Fruit fly (Drosophila melanogaster) whole organism, embryonic: ENCODE results near the gene RabX5.

Source experiments
- Atf6 ChIP-seq: fragments of 200-800 bp; sonication (Bioruptor generic); IDR thresholded peaks from 2 replicates; pipeline ENCODE4 v1.3.6; 2022; ENCODE audit warnings: missing biosample characterization, missing genetic modification characterization
- CG1024 ChIP-seq: fragments of 200-800 bp; sonication (Bioruptor generic); IDR thresholded peaks from 2 replicates; pipeline ENCODE4 v1.3.6; 2022; ENCODE audit warnings: missing biosample characterization, missing genetic modification characterization
- CG10267 ChIP-seq: fragments of 200-800 bp; sonication (Bioruptor generic); optimal IDR thresholded peaks from 2 replicates; lab custom pipeline; 2018; ENCODE audit warnings: missing biosample characterization, mild to moderate bottlenecking, missing genetic modification characterization, moderate library complexity
- CG10654 ChIP-seq: fragments of 200-800 bp; sonication (Bioruptor generic); optimal IDR thresholded peaks from 2 replicates; lab custom pipeline; 2016; ENCODE audit warnings: missing biosample characterization, missing genetic modification characterization
- CG10959 ChIP-seq: fragments of 200-800 bp; sonication (Bioruptor generic); IDR thresholded peaks from 2 replicates; pipeline ENCODE4 v1.3.6; 2022; ENCODE audit warnings: missing biosample characterization, missing genetic modification characterization
- CG11398 ChIP-seq: fragments of 200-800 bp; sonication (Bioruptor generic); optimal IDR thresholded peaks from 2 replicates; lab custom pipeline; 2016; ENCODE audit warnings: missing biosample characterization, missing genetic modification characterization
- CG12236 ChIP-seq: fragments of 200-800 bp; sonication (Bioruptor generic); optimal IDR thresholded peaks from 2 replicates; lab custom pipeline; 2016; ENCODE audit warnings: missing biosample characterization, missing genetic modification characterization
- CG12299 ChIP-seq: fragments of 200-800 bp; sonication (Bioruptor generic); optimal IDR thresholded peaks from 2 replicates; lab custom pipeline; 2018; ENCODE audit warnings: missing biosample characterization, mild to moderate bottlenecking, missing genetic modification characterization
- CG12659 ChIP-seq: fragments of 200-800 bp; sonication (Bioruptor generic); optimal IDR thresholded peaks from 3 replicates; lab custom pipeline; 2017; ENCODE audit warnings: mild to moderate bottlenecking, missing biosample characterization, missing genetic modification reagents, missing genetic modification characterization
- CG12744 ChIP-seq: fragments of 200-800 bp; sonication (Bioruptor generic); optimal IDR thresholded peaks from 2 replicates; lab custom pipeline; 2016; ENCODE audit warnings: missing biosample characterization, missing genetic modification characterization
- CG12769 ChIP-seq: fragments of 200-800 bp; sonication (Bioruptor generic); optimal IDR thresholded peaks from 2 replicates; lab custom pipeline; 2019; ENCODE audit warnings: missing biosample characterization, mild to moderate bottlenecking, missing genetic modification characterization, moderate library complexity
- CG14014 ChIP-seq: fragments of 200-800 bp; sonication (Bioruptor generic); IDR thresholded peaks from 2 replicates; pipeline ENCODE4 v1.3.6; 2022; ENCODE audit warnings: missing biosample characterization, missing genetic modification characterization
- CG17802 ChIP-seq: fragments of 200-800 bp; sonication (Bioruptor generic); optimal IDR thresholded peaks from 2 replicates; lab custom pipeline; 2018; ENCODE audit warnings: missing biosample characterization, mild to moderate bottlenecking, missing genetic modification characterization, moderate library complexity
- CG30403 ChIP-seq: fragments of 200-800 bp; sonication (Bioruptor generic); optimal IDR thresholded peaks from 3 replicates; lab custom pipeline; 2016; ENCODE audit warnings: missing biosample characterization, missing genetic modification characterization
- CG31388 ChIP-seq: fragments of 200-800 bp; sonication (Bioruptor generic); optimal IDR thresholded peaks from 2 replicates; lab custom pipeline; 2016; ENCODE audit warnings: missing biosample characterization, missing genetic modification characterization
- CG3281 ChIP-seq: fragments of 200-800 bp; sonication (Bioruptor generic); optimal IDR thresholded peaks from 3 replicates; lab custom pipeline; 2017; ENCODE audit warnings: missing biosample characterization, mild to moderate bottlenecking, missing genetic modification characterization
- CG33557 ChIP-seq: fragments of 200-800 bp; sonication (Bioruptor generic); optimal IDR thresholded peaks from 2 replicates; lab custom pipeline; 2019; ENCODE audit warnings: missing biosample characterization, mild to moderate bottlenecking, missing genetic modification characterization, moderate library complexity
- CG42726 ChIP-seq: fragments of 200-800 bp; sonication (Bioruptor generic); IDR thresholded peaks from 2 replicates; pipeline ENCODE4 v1.3.6; 2022; ENCODE audit warnings: missing biosample characterization, missing genetic modification characterization; ENCODE audit not compliant: partially characterized antibody
- CG4282 ChIP-seq: fragments of 200-800 bp; sonication (Bioruptor generic); optimal IDR thresholded peaks from 2 replicates; lab custom pipeline; 2016; ENCODE audit warnings: missing biosample characterization, missing genetic modification characterization
- CG5245 ChIP-seq: fragments of 200-800 bp; sonication (Bioruptor generic); optimal IDR thresholded peaks from 3 replicates; lab custom pipeline; 2016; ENCODE audit warnings: missing biosample characterization, missing genetic modification characterization
- CG7745 ChIP-seq: fragments of 200-800 bp; sonication (Bioruptor generic); optimal IDR thresholded peaks from 2 replicates; lab custom pipeline; 2018; ENCODE audit warnings: missing biosample characterization, mild to moderate bottlenecking, missing genetic modification characterization, moderate library complexity
- CG7928 ChIP-seq: fragments of 200-800 bp; sonication (Bioruptor generic); optimal IDR thresholded peaks from 2 replicates; lab custom pipeline; 2017; ENCODE audit warnings: missing biosample characterization, mild to moderate bottlenecking, missing genetic modification characterization
- CG7963 ChIP-seq: fragments of 200-800 bp; sonication (Bioruptor generic); IDR thresholded peaks from 3 replicates; pipeline ENCODE4 v1.3.6; 2022; ENCODE audit warnings: missing biosample characterization, missing genetic modification characterization; ENCODE audit not compliant: partially characterized antibody
- CG8388 ChIP-seq: fragments of 200-800 bp; sonication (Bioruptor generic); optimal IDR thresholded peaks from 2 replicates; lab custom pipeline; 2019; ENCODE audit warnings: missing biosample characterization, mild to moderate bottlenecking, missing genetic modification characterization, moderate library complexity
- CG8478 ChIP-seq: fragments of >200 bp; optimal IDR thresholded peaks from 2 replicates; lab custom pipeline; 2018
- CG8944 ChIP-seq: fragments of 200-800 bp; sonication (Bioruptor generic); optimal IDR thresholded peaks from 3 replicates; lab custom pipeline; 2016; ENCODE audit warnings: missing biosample characterization, missing genetic modification characterization
- Dip2 ChIP-seq: fragments of 200-800 bp; sonication (Bioruptor generic); IDR thresholded peaks from 2 replicates; pipeline ENCODE4 v1.3.6; 2022; ENCODE audit warnings: missing biosample characterization, missing genetic modification characterization
- E2f2 ChIP-seq: fragments of 200-800 bp; sonication (Bioruptor generic); IDR thresholded peaks from 2 replicates; pipeline ENCODE4 v1.3.6; 2022; ENCODE audit warnings: missing biosample characterization, missing genetic modification characterization
- ERR ChIP-seq: fragments of 200-800 bp; sonication (Bioruptor generic); optimal IDR thresholded peaks from 2 replicates; lab custom pipeline; 2016; ENCODE audit warnings: missing biosample characterization, missing genetic modification characterization
- Hr39 ChIP-seq: fragments of >200 bp; optimal IDR thresholded peaks from 2 replicates; lab custom pipeline; 2017
- Hsf ChIP-seq: fragments of 200-800 bp; sonication (Bioruptor generic); optimal IDR thresholded peaks from 3 replicates; lab custom pipeline; 2016; ENCODE audit warnings: missing biosample characterization, missing genetic modification characterization
- MESR4 ChIP-seq: fragments of 200-800 bp; sonication (Bioruptor generic); optimal IDR thresholded peaks from 2 replicates; lab custom pipeline; 2018; ENCODE audit warnings: missing biosample characterization, mild to moderate bottlenecking, missing genetic modification characterization, moderate library complexity
- MTF-1 ChIP-seq: fragments of 200-800 bp; sonication (Bioruptor generic); optimal IDR thresholded peaks from 2 replicates; lab custom pipeline; 2018; ENCODE audit warnings: missing biosample characterization, mild to moderate bottlenecking, missing genetic modification characterization, borderline replicate concordance
- Meics ChIP-seq: fragments of 200-800 bp; sonication (Bioruptor generic); optimal IDR thresholded peaks from 2 replicates; lab custom pipeline; 2017; ENCODE audit warnings: missing biosample characterization, mild to moderate bottlenecking, missing genetic modification characterization
- Trl ChIP-seq, 3 experiments: fragments of >200 bp in 2 of 3; fragments of 200-800 bp in 1 of 3; sonication (Bioruptor generic) in 1 of 3; optimal IDR thresholded peaks; 2 replicates in 1 of 3; 3 replicates in 2 of 3; lab custom pipeline; 2016 to 2017; ENCODE audit warnings: missing biosample characterization in 1 of 3, missing genetic modification characterization in 1 of 3
- Vsx1 ChIP-seq: fragments of 200-800 bp; sonication (Bioruptor generic); optimal IDR thresholded peaks from 2 replicates; lab custom pipeline; 2017; ENCODE audit warnings: missing biosample characterization, mild to moderate bottlenecking, missing genetic modification characterization, missing genetic modification reagents
- corto ChIP-seq: fragments of 200-800 bp; sonication (Bioruptor generic); optimal IDR thresholded peaks from 2 replicates; lab custom pipeline; 2016; ENCODE audit warnings: missing biosample characterization, mild to moderate bottlenecking, missing genetic modification characterization, moderate library complexity
- crc ChIP-seq: fragments of 200-800 bp; sonication (Bioruptor generic); optimal IDR thresholded peaks from 2 replicates; lab custom pipeline; 2016; ENCODE audit warnings: missing biosample characterization, missing genetic modification characterization
- danr ChIP-seq: fragments of 200-800 bp; sonication (Bioruptor generic); IDR thresholded peaks from 2 replicates; pipeline ENCODE4 v1.3.6; 2022; ENCODE audit warnings: missing biosample characterization, missing genetic modification characterization
- dimm ChIP-seq: fragments of 200-800 bp; sonication (Bioruptor generic); IDR thresholded peaks from 2 replicates; pipeline ENCODE4 v1.3.6; 2022; ENCODE audit warnings: missing biosample characterization, missing genetic modification characterization
- fu2 ChIP-seq: fragments of 200-800 bp; sonication (Bioruptor generic); optimal IDR thresholded peaks from 2 replicates; lab custom pipeline; 2016; ENCODE audit warnings: missing biosample characterization, missing genetic modification characterization
- lmd ChIP-seq: fragments of 200-800 bp; sonication (Bioruptor generic); IDR thresholded peaks from 2 replicates; pipeline ENCODE4 v1.3.6; 2022; ENCODE audit warnings: missing biosample characterization, missing genetic modification characterization
- p53 ChIP-seq: fragments of 200-800 bp; sonication (Bioruptor generic); optimal IDR thresholded peaks from 2 replicates; lab custom pipeline; 2016; ENCODE audit warnings: missing biosample characterization, missing genetic modification characterization
- pfk ChIP-seq: fragments of 200-800 bp; sonication (Bioruptor generic); optimal IDR thresholded peaks from 2 replicates; lab custom pipeline; 2018; ENCODE audit warnings: missing biosample characterization, mild to moderate bottlenecking, missing genetic modification characterization, moderate library complexity
- rib ChIP-seq: fragments of 200-800 bp; sonication (Bioruptor generic); IDR thresholded peaks from 2 replicates; pipeline ENCODE4 v1.3.6; 2022; ENCODE audit warnings: missing biosample characterization, missing genetic modification characterization
- sc ChIP-seq, 3 experiments: fragments of >200 bp in 2 of 3; fragments of 200-800 bp in 1 of 3; sonication (Bioruptor generic) in 1 of 3; optimal IDR thresholded peaks; 2 replicates in 2 of 3; 3 replicates in 1 of 3; lab custom pipeline; 2017; ENCODE audit warnings: mild to moderate bottlenecking in 1 of 3, missing biosample characterization in 1 of 3, missing genetic modification characterization in 1 of 3, missing genetic modification reagents in 1 of 3
- shn ChIP-seq: fragments of 200-800 bp; sonication (Bioruptor generic); optimal IDR thresholded peaks from 3 replicates; lab custom pipeline; 2016; ENCODE audit warnings: missing biosample characterization, missing genetic modification characterization
- sim ChIP-seq: fragments of 200-800 bp; sonication (Bioruptor generic); IDR thresholded peaks from 2 replicates; pipeline ENCODE4 v1.3.6; 2022; ENCODE audit warnings: missing biosample characterization, missing genetic modification characterization
- ttk ChIP-seq: fragments of 200-800 bp; sonication (Bioruptor generic); IDR thresholded peaks from 2 replicates; pipeline ENCODE4 v2.1.2; 2022; ENCODE audit warnings: missing biosample characterization, missing genetic modification characterization
- vvl ChIP-seq: fragments of 200-800 bp; sonication (Bioruptor generic); IDR thresholded peaks from 2 replicates; pipeline ENCODE4 v1.3.6; 2022; ENCODE audit warnings: missing biosample characterization, missing genetic modification characterization
- zf30C ChIP-seq: fragments of 200-800 bp; sonication (Bioruptor generic); optimal IDR thresholded peaks from 3 replicates; lab custom pipeline; 2018; ENCODE audit warnings: missing biosample characterization, mild to moderate bottlenecking, missing genetic modification characterization
- zfh1 ChIP-seq: fragments of 200-800 bp; sonication (Bioruptor generic); IDR thresholded peaks from 3 replicates; pipeline ENCODE4 v1.3.6; 2022; ENCODE audit warnings: missing biosample characterization, missing genetic modification characterization

RabX5 gene

DNA sequence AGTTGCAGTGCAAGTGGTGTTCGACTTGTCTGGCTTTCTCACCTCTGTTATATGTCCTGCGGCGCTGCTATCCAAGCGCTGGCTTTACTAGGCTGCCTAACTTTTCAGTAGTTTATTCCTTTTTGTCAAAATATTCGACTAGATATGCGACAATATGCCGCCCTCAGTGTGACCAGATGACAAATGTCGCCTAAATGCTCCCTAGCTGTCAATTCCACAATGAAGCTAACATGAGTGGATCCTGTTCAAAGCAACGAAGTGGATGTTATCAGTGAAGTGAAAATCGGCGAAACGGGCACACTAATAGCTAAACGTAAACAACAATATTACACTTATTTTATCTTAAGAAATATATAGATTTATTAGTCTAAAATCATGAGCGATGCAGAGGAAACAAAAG lies 5.0 kb downstream of the RabX5 start, which contains the start of the genes Srrm234 and CG7974 (continued):
- TF ChIP-seq danr (GFP tag; lab: Robert Waterston, UW) (no peak), MTF-1 (GFP tag; lab: Kevin White, UChicago) (no peak), sim (GFP tag; lab: Robert Waterston, UW) (no peak), CG11398 (GFP tag; lab: Kevin White, UChicago) (no peak), CG12659 (GFP tag; lab: Kevin White, UChicago) (peak; percentile 38), shn (GFP tag; lab: Kevin White, UChicago) (no peak), CG30403 (GFP tag; lab: Kevin White, UChicago) (no peak), CG12236 (GFP tag; lab: Kevin White, UChicago) (no peak), CG8478 (lab: Kevin White, UChicago) (no peak), CG7928 (no peak), pfk (no peak), zf30C (GFP tag; lab: Kevin White, UChicago) (no peak), CG14014 (no peak), rib (GFP tag; lab: Robert Waterston, UW) (no peak), CG8388 (GFP tag; lab: Kevin White, UChicago) (no peak), CG12299 (tag; lab: Kevin White, UChicago) (no peak), lmd (no peak), ERR (GFP tag; lab: Kevin White, UChicago) (no peak), CG1024 (no peak), Meics (GFP tag; lab: Kevin White, UChicago) (no peak), crc (GFP tag; lab: Kevin White, UChicago) (no peak), CG3281 (GFP tag; lab: Kevin White, UChicago) (no peak), CG7963 (GFP tag; lab: Robert Waterston, UW) (no peak), CG10654 (GFP tag; lab: Kevin White, UChicago) (no peak), CG10267 (tag; lab: Kevin White, UChicago) (peak; percentile 37), CG33557 (GFP tag; lab: Kevin White, UChicago) (no peak), fu2 (GFP tag; lab: Kevin White, UChicago) (no peak), CG7745 (tag; lab: Kevin White, UChicago) (no peak), CG8944 (GFP tag; lab: Kevin White, UChicago) (no peak), sc (optimal IDR thresholded peaks at IDR 0.05; lab: Kevin White, UChicago) (no peak), sc (GFP tag; optimal IDR thresholded peaks at IDR 0.05; lab: Kevin White, UChicago) (no peak), dimm (GFP tag; lab: Robert Waterston, UW) (no peak), ttk (GFP tag; lab: Robert Waterston, UW) (no peak), CG4282 (GFP tag; lab: Kevin White, UChicago) (no peak), Hr39 (lab: Kevin White, UChicago) (no peak), CG42726 (GFP tag; lab: Robert Waterston, UW) (no peak), CG31388 (GFP tag; lab: Kevin White, UChicago) (no peak), Dip2 (GFP tag; lab: Robert Waterston, UW) (no peak), MESR4 (GFP tag; lab: Kevin White, UChicago) (peak; percentile 84), CG12744 (no peak), Vsx1 (GFP tag; lab: Kevin White, UChicago) (no peak), vvl (no peak), CG17802 (tag; lab: Kevin White, UChicago) (no peak), CG12769 (tag; lab: Kevin White, UChicago) (no peak), corto (no peak), Atf6 (GFP tag; lab: Robert Waterston, UW) (no peak), CG10959 (GFP tag; lab: Robert Waterston, UW) (no peak), p53 (GFP tag; lab: Kevin White, UChicago) (no peak), Hsf (GFP tag; lab: Kevin White, UChicago) (no peak), Trl (optimal IDR thresholded peaks at IDR 0.05; lab: Kevin White, UChicago) (no peak), Trl (GFP tag; optimal IDR thresholded peaks at IDR 0.05; lab: Kevin White, UChicago) (no peak), CG5245 (GFP tag; lab: Kevin White, UChicago) (no peak), zfh1 (GFP tag; lab: Robert Waterston, UW) (no peak), E2f2 (GFP tag; lab: Robert Waterston, UW) (peak; percentile 55)
